Worm (Caenorhabditis elegans) whole organism, L2 larva: ENCODE data around the gene K06A9.2.

Experiments
- ZK546.5 ChIP-seq: sonication (generic microtip); optimal IDR thresholded peaks from 2 replicates; lab custom pipeline; 2017; ENCODE audit warnings: missing biosample characterization, missing genetic modification characterization
- aly-2 ChIP-seq: fragments of 150-350 bp; optimal IDR thresholded peaks from 2 replicates; lab custom pipeline; 2014; ENCODE audit warnings: missing biosample characterization, missing genetic modification characterization
- ceh-16 ChIP-seq: fragments of 150-350 bp; optimal IDR thresholded peaks from 2 replicates; lab custom pipeline; 2014; ENCODE audit warnings: missing biosample characterization, missing genetic modification characterization
- egl-27 ChIP-seq: sonication (generic microtip); optimal IDR thresholded peaks from 3 replicates; lab custom pipeline; 2017; ENCODE audit warnings: missing biosample characterization, missing genetic modification reagents, missing genetic modification characterization
- fos-1 ChIP-seq: fragments of 150-350 bp; optimal IDR thresholded peaks from 2 replicates; lab custom pipeline; 2014; ENCODE audit warnings: missing biosample characterization, missing genetic modification characterization
- mdl-1 ChIP-seq, 2 experiments: fragments of 150-350 bp in 1 of 2; sonication (generic microtip) in 1 of 2; optimal IDR thresholded peaks; 2 replicates each; lab custom pipeline; 2017; ENCODE audit warnings: missing biosample characterization in 2 of 2, missing genetic modification characterization in 2 of 2
- nhr-10 ChIP-seq: sonication (generic microtip); optimal IDR thresholded peaks from 2 replicates; lab custom pipeline; 2017; ENCODE audit warnings: missing biosample characterization, missing genetic modification characterization
- nhr-11 ChIP-seq: fragments of 150-350 bp; optimal IDR thresholded peaks from 2 replicates; lab custom pipeline; 2014; ENCODE audit warnings: missing biosample characterization, missing genetic modification characterization
- nhr-21 ChIP-seq: fragments of 150-350 bp; optimal IDR thresholded peaks from 2 replicates; lab custom pipeline; 2014; ENCODE audit warnings: missing biosample characterization, missing genetic modification characterization
- nhr-6 ChIP-seq: fragments of 150-350 bp; optimal IDR thresholded peaks from 2 replicates; lab custom pipeline; 2014; ENCODE audit warnings: missing biosample characterization, missing genetic modification characterization
- nhr-77 ChIP-seq: fragments of 150-350 bp; optimal IDR thresholded peaks from 2 replicates; lab custom pipeline; 2014; ENCODE audit warnings: missing biosample characterization, missing genetic modification characterization
- sem-4 ChIP-seq: fragments of 150-350 bp; optimal IDR thresholded peaks from 2 replicates; lab custom pipeline; 2014; ENCODE audit warnings: missing biosample characterization, missing genetic modification reagents, missing genetic modification characterization

ce11 chrX:1556917-1557316, 20.8 kb downstream of the K06A9.2 start:
- no peak for TF ChIP-seq aly-2 (tag; lab: Kevin White, UChicago)
- TF ChIP-seq mdl-1 (tag; optimal IDR thresholded peaks at IDR 0.05; lab: Kevin White, UChicago), result no peak
- no peak for TF ChIP-seq nhr-21
- TF ChIP-seq sem-4 (tag; lab: Kevin White, UChicago), result no peak
- no peak for TF ChIP-seq nhr-77
- no peak for TF ChIP-seq fos-1
- no peak for TF ChIP-seq egl-27
- no peak for TF ChIP-seq nhr-11 (tag; lab: Kevin White, UChicago)
- no peak for TF ChIP-seq nhr-6 (tag; lab: Kevin White, UChicago)
- TF ChIP-seq ceh-16 (tag; lab: Kevin White, UChicago), result no peak
- no peak for TF ChIP-seq nhr-10 (tag; lab: Kevin White, UChicago)
- TF ChIP-seq ZK546.5 (tag; lab: Kevin White, UChicago), result no peak
